Worm (Caenorhabditis elegans) whole organism, early embryonic: ENCODE data around the gene dhs-14.

ENCODE experiments used
- B0310.2 ChIP-seq: sonication (generic microtip); optimal IDR thresholded peaks from 2 replicates; lab custom pipeline; 2016; ENCODE audit warnings: mild to moderate bottlenecking, missing genetic modification characterization, missing compliant biosample characterization
- F13C5.2 ChIP-seq: sonication (generic microtip); optimal IDR thresholded peaks from 2 replicates; lab custom pipeline; 2017; ENCODE audit warnings: mild to moderate bottlenecking, missing genetic modification characterization, inconsistent platforms, missing compliant biosample characterization
- aly-1 ChIP-seq: sonication (generic microtip); optimal IDR thresholded peaks from 2 replicates; lab custom pipeline; 2016; ENCODE audit warnings: missing genetic modification characterization, missing compliant biosample characterization
- ama-1 ChIP-seq: fragments of 150-350 bp; optimal IDR thresholded peaks from 2 replicates; lab custom pipeline; 2014
- ceh-13 ChIP-seq: fragments of 200-800 bp; sonication (Bioruptor generic); optimal IDR thresholded peaks from 2 replicates; lab custom pipeline; 2018; ENCODE audit warnings: mild to moderate bottlenecking, missing genetic modification characterization, missing compliant biosample characterization
- ceh-36 ChIP-seq: sonication (generic microtip); optimal IDR thresholded peaks from 2 replicates; lab custom pipeline; 2016; ENCODE audit warnings: missing genetic modification characterization, inconsistent platforms, missing compliant biosample characterization
- ets-7 ChIP-seq: sonication (generic microtip); optimal IDR thresholded peaks from 2 replicates; lab custom pipeline; 2016; ENCODE audit warnings: missing genotype, missing genetic modification characterization, missing compliant biosample characterization
- flt-1 ChIP-seq: fragments of 200-800 bp; sonication (Bioruptor generic); IDR thresholded peaks from 2 replicates; pipeline ENCODE4 v1.3.6; 2022; ENCODE audit warnings: missing genetic modification characterization, missing compliant biosample characterization
- hmbx-1 ChIP-seq: sonication (generic microtip); optimal IDR thresholded peaks from 2 replicates; lab custom pipeline; 2016; ENCODE audit warnings: mild to moderate bottlenecking, missing genetic modification characterization, missing compliant biosample characterization
- hmg-4 ChIP-seq: fragments of 200-800 bp; sonication (Bioruptor generic); optimal IDR thresholded peaks from 2 replicates; lab custom pipeline; 2018; ENCODE audit warnings: mild to moderate bottlenecking, missing genetic modification characterization, missing compliant biosample characterization
- hnd-1 ChIP-seq: sonication (generic microtip); optimal IDR thresholded peaks from 2 replicates; lab custom pipeline; 2016; ENCODE audit warnings: missing genetic modification characterization, missing compliant biosample characterization
- pes-1 ChIP-seq: fragments of 200-800 bp; sonication (Bioruptor generic); IDR thresholded peaks from 2 replicates; pipeline ENCODE4 v1.3.6; 2022; ENCODE audit warnings: missing genetic modification reagents, missing genetic modification characterization, missing compliant biosample characterization
- scrt-1 ChIP-seq: fragments of 200-800 bp; sonication (Bioruptor generic); IDR thresholded peaks from 2 replicates; pipeline ENCODE4 v1.3.6; 2022; ENCODE audit warnings: missing genetic modification characterization, missing compliant biosample characterization
- sea-1 ChIP-seq: fragments of 200-800 bp; sonication (Bioruptor generic); conservative IDR thresholded peaks from 2 replicates; pipeline ENCODE4 v1.3.6; 2022; ENCODE audit warnings: missing genetic modification characterization, missing compliant biosample characterization
- tbx-11 ChIP-seq: fragments of 200-800 bp; sonication (Bioruptor generic); IDR thresholded peaks from 2 replicates; pipeline ENCODE4 v1.3.6; 2022; ENCODE audit warnings: missing genetic modification characterization, missing compliant biosample characterization
- tbx-37 ChIP-seq: fragments of 200-800 bp; sonication (Bioruptor generic); conservative IDR thresholded peaks from 2 replicates; pipeline ENCODE4 v1.3.6; 2022; ENCODE audit warnings: missing genetic modification reagents, missing genetic modification characterization, missing compliant biosample characterization
- tra-4 ChIP-seq: sonication (generic microtip); optimal IDR thresholded peaks from 2 replicates; lab custom pipeline; 2017; ENCODE audit warnings: missing genetic modification characterization, missing compliant biosample characterization

The dhs-14 gene

ce11 chrV:2763105-2763504 lies 1.9 kb downstream of the dhs-14 start, which contains the start of gene R05D8.7:
Gene R05D8.7 (minus strand): TSS chrV:2763208.
- no peak for TF ChIP-seq ceh-36 (tag; lab: Kevin White, UChicago)
- no peak for TF ChIP-seq tbx-11 (GFP tag; lab: Robert Waterston, UW)
- TF ChIP-seq ets-7 (tag; lab: Kevin White, UChicago): no peak
- no peak for TF ChIP-seq F13C5.2 (tag; lab: Kevin White, UChicago)
- TF ChIP-seq hnd-1 (tag; lab: Kevin White, UChicago): no peak
- no peak for TF ChIP-seq ceh-13

DNA sequence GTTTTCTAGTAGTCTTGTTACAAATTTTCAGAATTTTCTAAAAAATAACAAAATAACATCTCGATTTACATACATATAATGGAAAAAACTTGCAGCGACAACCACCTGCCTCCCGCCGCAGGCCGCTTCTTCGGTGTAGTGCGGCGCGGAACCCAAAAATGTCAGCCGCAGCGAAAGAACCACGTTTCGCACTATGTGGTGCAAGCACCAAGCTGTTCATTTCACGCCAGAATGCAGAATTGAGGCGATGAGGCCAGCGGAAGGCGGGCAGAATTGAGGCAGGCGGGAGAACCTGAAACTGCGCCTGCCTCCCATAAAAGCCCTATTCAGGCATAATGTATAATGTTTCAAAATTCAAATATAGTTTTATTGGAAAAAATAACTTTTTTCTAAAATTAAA lies 3.5 kb downstream of the dhs-14 start:
- 0 out of 2 replicates have a peak, but pooled peaks have one; percentile 35 for TF ChIP-seq tbx-11 (GFP tag; lab: Robert Waterston, UW)
- no peak for TF ChIP-seq aly-1 (tag; lab: Kevin White, UChicago)

DNA sequence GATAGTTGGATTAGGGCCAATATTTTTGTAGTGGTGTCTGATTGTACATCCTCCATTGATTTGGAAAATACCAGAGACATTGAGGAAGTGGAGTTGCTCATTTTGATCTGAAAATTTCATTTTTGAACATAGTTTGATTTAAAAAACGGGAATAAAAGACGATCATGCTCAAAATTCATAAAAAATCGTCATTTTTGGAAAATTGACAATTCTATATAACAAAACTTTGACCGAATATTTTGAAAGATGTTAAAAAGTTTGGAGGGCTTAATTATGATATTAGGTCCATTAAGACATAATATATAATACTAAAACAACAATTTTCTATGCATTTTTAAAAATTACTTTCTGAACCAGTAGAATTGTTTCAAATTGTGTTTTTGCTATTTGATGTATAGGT lies 5.5 kb downstream of the dhs-14 start, which contains the start of gene srg-58:
Gene srg-58, minus strand, starts transcription at position 101 of the 400 bp plus-strand sequence.
- TF ChIP-seq flt-1 (GFP tag; lab: Robert Waterston, UW): no peak
- no peak for TF ChIP-seq hmbx-1
- TF ChIP-seq tbx-37: no peak
- no peak for TF ChIP-seq ceh-13
- TF ChIP-seq hmg-4 (GFP tag; lab: Kevin White, UChicago): no peak
- TF ChIP-seq ceh-36 (tag; lab: Kevin White, UChicago): no peak
- TF ChIP-seq pes-1 (GFP tag; lab: Robert Waterston, UW): no peak
- TF ChIP-seq F13C5.2 (tag; lab: Kevin White, UChicago): no peak
- no peak for TF ChIP-seq scrt-1

ce11 chrV:2758437-2758836 lies 6.6 kb downstream of the dhs-14 start:
- TF ChIP-seq ama-1 (lab: Kevin White, UChicago) (no peak), ceh-36 (tag; lab: Kevin White, UChicago) (no peak), ceh-13 (no peak), pes-1 (GFP tag; lab: Robert Waterston, UW) (no peak), aly-1 (tag; lab: Kevin White, UChicago) (no peak), tra-4 (tag; lab: Kevin White, UChicago) (no peak), ets-7 (tag; lab: Kevin White, UChicago) (no peak), tbx-37 (no peak), sea-1 (GFP tag; lab: Robert Waterston, UW) (no peak), B0310.2 (tag; lab: Kevin White, UChicago) (no peak), hmbx-1 (no peak), tbx-11 (GFP tag; lab: Robert Waterston, UW) (no peak), scrt-1 (no peak)

ce11 chrV:2757226-2757893 lies 7.6 kb downstream of the dhs-14 start, which contains the start of gene srx-28:
Gene srx-28 (minus strand): TSS chrV:2757276.
- TF ChIP-seq tra-4 (tag; lab: Kevin White, UChicago) (no peak), tbx-37 (no peak), ama-1 (lab: Kevin White, UChicago) (no peak), pes-1 (GFP tag; lab: Robert Waterston, UW) (no peak), scrt-1 (no peak), sea-1 (GFP tag; lab: Robert Waterston, UW) (no peak), tbx-11 (GFP tag; lab: Robert Waterston, UW) (no peak), flt-1 (GFP tag; lab: Robert Waterston, UW) (no peak), ceh-36 (tag; lab: Kevin White, UChicago) (no peak), aly-1 (tag; lab: Kevin White, UChicago) (no peak), F13C5.2 (tag; lab: Kevin White, UChicago) (no peak), ets-7 (tag; lab: Kevin White, UChicago) (no peak), hnd-1 (tag; lab: Kevin White, UChicago) (no peak), hmg-4 (GFP tag; lab: Kevin White, UChicago) (no peak), hmbx-1 (no peak), B0310.2 (tag; lab: Kevin White, UChicago) (no peak)

ce11 chrV:2753007-2753406 lies 12.0 kb downstream of the dhs-14 start, which contains the start of gene srx-26:
Gene srx-26 (minus strand): TSS chrV:2753107.
- TF ChIP-seq sea-1 (GFP tag; lab: Robert Waterston, UW): no peak
- TF ChIP-seq tra-4 (tag; lab: Kevin White, UChicago): no peak
- TF ChIP-seq F13C5.2 (tag; lab: Kevin White, UChicago): no peak
- no peak for TF ChIP-seq tbx-37
- no peak for TF ChIP-seq ceh-36 (tag; lab: Kevin White, UChicago)
- no peak for TF ChIP-seq hmg-4 (GFP tag; lab: Kevin White, UChicago)
- no peak for TF ChIP-seq B0310.2 (tag; lab: Kevin White, UChicago)
- TF ChIP-seq hnd-1 (tag; lab: Kevin White, UChicago): no peak
- no peak for TF ChIP-seq pes-1 (GFP tag; lab: Robert Waterston, UW)
- TF ChIP-seq flt-1 (GFP tag; lab: Robert Waterston, UW): no peak
- no peak for TF ChIP-seq tbx-11 (GFP tag; lab: Robert Waterston, UW)
- no peak for TF ChIP-seq aly-1 (tag; lab: Kevin White, UChicago)

ce11 chrV:2750006-2750405 lies 15.0 kb downstream of the dhs-14 start, which contains the start of gene srx-24:
Gene srx-24 (minus strand): TSS chrV:2750106.
- TF ChIP-seq sea-1 (GFP tag; lab: Robert Waterston, UW) (no peak), ceh-13 (no peak), hmg-4 (GFP tag; lab: Kevin White, UChicago) (no peak), F13C5.2 (tag; lab: Kevin White, UChicago) (no peak), pes-1 (GFP tag; lab: Robert Waterston, UW) (no peak), flt-1 (GFP tag; lab: Robert Waterston, UW) (no peak), hmbx-1 (no peak), tra-4 (tag; lab: Kevin White, UChicago) (no peak), aly-1 (tag; lab: Kevin White, UChicago) (no peak), B0310.2 (tag; lab: Kevin White, UChicago) (no peak), ceh-36 (tag; lab: Kevin White, UChicago) (no peak), scrt-1 (no peak), tbx-37 (no peak), tbx-11 (GFP tag; lab: Robert Waterston, UW) (no peak), hnd-1 (tag; lab: Kevin White, UChicago) (no peak)
